Worm (Caenorhabditis elegans): Measurements from ENCODE around the gene fbxa-80.

DNA sequence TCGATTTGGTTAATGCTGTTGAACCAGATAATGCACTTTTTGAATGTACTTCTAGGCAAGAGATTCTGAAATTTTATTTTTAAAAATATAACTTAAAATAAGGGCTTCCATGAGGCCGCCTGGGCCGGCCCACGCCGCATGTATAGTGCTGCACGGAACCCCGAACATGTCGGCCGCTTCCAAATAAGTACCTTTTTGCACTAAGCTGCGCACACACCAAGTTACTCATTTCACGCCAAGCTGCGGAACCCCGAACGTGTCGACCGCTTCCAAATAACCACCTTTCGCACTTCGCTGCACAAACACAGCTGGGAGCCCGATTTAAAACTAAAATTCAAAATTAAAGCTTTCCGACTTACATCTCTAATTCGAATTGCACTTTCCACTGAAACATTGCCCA is 3.6 kb downstream of the fbxa-80 start:
- no peak for TF ChIP-seq lin-39 (tag; optimal IDR thresholded peaks at IDR 0.05)
- no peak for TF ChIP-seq jun-1 (tag; optimal IDR thresholded peaks at IDR 0.05)
- no peak for TF ChIP-seq rnt-1 (tag; optimal IDR thresholded peaks at IDR 0.05)
